Worm (Caenorhabditis elegans): Measurements from ENCODE around the gene clc-31.

ce11 chrII:321183-321582 is 19.1 kb upstream of the clc-31 start:
- TF ChIP-seq mxl-1 (tag; optimal IDR thresholded peaks at IDR 0.05), result no peak
- no peak for TF ChIP-seq chd-7 (tag; optimal IDR thresholded peaks at IDR 0.05)
- no peak for TF ChIP-seq ztf-22 (GFP tag; optimal IDR thresholded peaks at IDR 0.05)
- no peak for TF ChIP-seq nhr-90 (tag; optimal IDR thresholded peaks at IDR 0.05)
- TF ChIP-seq ceh-58 (GFP tag; IDR thresholded peaks at IDR 0.05), result no peak
- no peak for TF ChIP-seq mel-28 (tag; optimal IDR thresholded peaks at IDR 0.05; ENCODE audit: borderline replicate concordance)
- TF ChIP-seq pha-4 (tag; optimal IDR thresholded peaks at IDR 0.05), result no peak
- no peak for TF ChIP-seq snpc-4 (GFP tag; optimal IDR thresholded peaks at IDR 0.05)
- no peak for TF ChIP-seq snpc-4 (tag; optimal IDR thresholded peaks at IDR 0.05)
- no peak for TF ChIP-seq ztf-18 (tag; optimal IDR thresholded peaks at IDR 0.05)
- TF ChIP-seq unc-62 (GFP tag; optimal IDR thresholded peaks at IDR 0.05), result no peak
- no peak for TF ChIP-seq lin-35 (GFP tag; optimal IDR thresholded peaks at IDR 0.05)
- no peak for TF ChIP-seq ceh-27 (GFP tag; optimal IDR thresholded peaks at IDR 0.05)
- no peak for TF ChIP-seq B0035.1 (tag; optimal IDR thresholded peaks at IDR 0.05)
